Fruit fly (Drosophila melanogaster) whole organism, embryonic: ENCODE results near the gene Orct2.
A peak's percentile ranks its signal among the peaks of the same experiment; 100 is the strongest.

Experiments
- ATbp ChIP-seq: fragments of 200-800 bp; sonication (Bioruptor generic); optimal IDR thresholded peaks from 2 replicates; lab custom pipeline; 2017; ENCODE audit warnings: missing biosample characterization, mild to moderate bottlenecking, missing genetic modification characterization, missing genetic modification reagents
- BEAF-32 ChIP-seq: fragments of 200-800 bp; sonication (Bioruptor generic); optimal IDR thresholded peaks from 3 replicates; lab custom pipeline; 2017; ENCODE audit warnings: missing biosample characterization, missing genetic modification characterization, mild to moderate bottlenecking, moderate library complexity, missing genetic modification reagents
- Bteb2 ChIP-seq: fragments of 200-800 bp; sonication (Bioruptor generic); optimal IDR thresholded peaks from 2 replicates; lab custom pipeline; 2016; ENCODE audit warnings: missing biosample characterization, missing genetic modification characterization
- CG1024 ChIP-seq: fragments of 200-800 bp; sonication (Bioruptor generic); IDR thresholded peaks from 2 replicates; pipeline ENCODE4 v1.3.6; 2022; ENCODE audit warnings: missing biosample characterization, missing genetic modification characterization
- CG10979 ChIP-seq: fragments of 200-800 bp; sonication (Bioruptor generic); optimal IDR thresholded peaks from 2 replicates; lab custom pipeline; 2018; ENCODE audit warnings: missing biosample characterization, mild to moderate bottlenecking, missing genetic modification characterization, moderate library complexity
- CG12942 ChIP-seq: fragments of 200-800 bp; sonication (Bioruptor generic); optimal IDR thresholded peaks from 3 replicates; lab custom pipeline; 2016; ENCODE audit warnings: missing biosample characterization, missing genetic modification characterization
- CG14050 ChIP-seq: fragments of 200-800 bp; sonication (Bioruptor generic); IDR thresholded peaks from 3 replicates; pipeline ENCODE4 v1.3.6; 2022; ENCODE audit warnings: missing biosample characterization, missing genetic modification characterization
- CG15011 ChIP-seq: fragments of 200-800 bp; sonication (Bioruptor generic); optimal IDR thresholded peaks from 3 replicates; lab custom pipeline; 2018; ENCODE audit warnings: missing biosample characterization, mild to moderate bottlenecking, missing genetic modification characterization
- CG16815 ChIP-seq: fragments of 200-800 bp; sonication (Bioruptor generic); optimal IDR thresholded peaks from 3 replicates; lab custom pipeline; 2017; ENCODE audit warnings: missing biosample characterization, mild to moderate bottlenecking, missing genetic modification characterization
- CG17612 ChIP-seq: fragments of 200-800 bp; sonication (Bioruptor generic); IDR thresholded peaks from 2 replicates; pipeline ENCODE4 v1.3.6; 2022; ENCODE audit warnings: missing biosample characterization, missing genetic modification characterization
- CG18619 ChIP-seq: fragments of 200-800 bp; sonication (Bioruptor generic); optimal IDR thresholded peaks from 3 replicates; lab custom pipeline; 2017; ENCODE audit warnings: missing biosample characterization, mild to moderate bottlenecking, missing genetic modification characterization
- CG2678 ChIP-seq: fragments of 200-800 bp; sonication (Bioruptor generic); optimal IDR thresholded peaks from 3 replicates; lab custom pipeline; 2019; ENCODE audit warnings: missing biosample characterization, mild to moderate bottlenecking, missing genetic modification characterization, moderate library complexity
- CG4617 ChIP-seq: fragments of 200-800 bp; sonication (Bioruptor generic); optimal IDR thresholded peaks from 3 replicates; lab custom pipeline; 2016; ENCODE audit warnings: missing biosample characterization, missing genetic modification characterization, borderline replicate concordance
- CG4820 ChIP-seq: fragments of 200-800 bp; sonication (Bioruptor generic); optimal IDR thresholded peaks from 3 replicates; lab custom pipeline; 2016; ENCODE audit warnings: missing biosample characterization, missing genetic modification characterization
- CG5245 ChIP-seq: fragments of 200-800 bp; sonication (Bioruptor generic); optimal IDR thresholded peaks from 3 replicates; lab custom pipeline; 2016; ENCODE audit warnings: missing biosample characterization, missing genetic modification characterization
- CG6683 ChIP-seq: fragments of 200-800 bp; sonication (Bioruptor generic); optimal IDR thresholded peaks from 2 replicates; lab custom pipeline; 2017; ENCODE audit warnings: missing biosample characterization, mild to moderate bottlenecking, missing genetic modification characterization, missing genetic modification reagents
- CG6813 ChIP-seq: fragments of 200-800 bp; sonication (Bioruptor generic); optimal IDR thresholded peaks from 2 replicates; lab custom pipeline; 2017; ENCODE audit warnings: missing biosample characterization, missing genetic modification characterization, mild to moderate bottlenecking, moderate library complexity, missing genetic modification reagents
- CG8478 ChIP-seq: fragments of >200 bp; optimal IDR thresholded peaks from 2 replicates; lab custom pipeline; 2018
- CG9727 ChIP-seq: fragments of 200-800 bp; sonication (Bioruptor generic); optimal IDR thresholded peaks from 3 replicates; lab custom pipeline; 2017; ENCODE audit warnings: missing biosample characterization, mild to moderate bottlenecking, missing genetic modification characterization
- Camta ChIP-seq: fragments of 200-800 bp; sonication (Bioruptor generic); optimal IDR thresholded peaks from 2 replicates; lab custom pipeline; 2016; ENCODE audit warnings: missing biosample characterization, missing genetic modification characterization
- Doc2 ChIP-seq: fragments of 200-800 bp; sonication (Bioruptor generic); IDR thresholded peaks from 2 replicates; pipeline ENCODE4 v1.3.6; 2022; ENCODE audit warnings: missing biosample characterization, missing genetic modification characterization
- HmgZ ChIP-seq: fragments of 200-800 bp; sonication (Bioruptor generic); optimal IDR thresholded peaks from 2 replicates; lab custom pipeline; 2018; ENCODE audit warnings: missing biosample characterization, mild to moderate bottlenecking, missing genetic modification characterization
- Hr3 ChIP-seq: fragments of 200-800 bp; sonication (Bioruptor generic); optimal IDR thresholded peaks from 3 replicates; lab custom pipeline; 2016; ENCODE audit warnings: missing biosample characterization, missing genetic modification characterization
- Hr39 ChIP-seq: fragments of >200 bp; optimal IDR thresholded peaks from 2 replicates; lab custom pipeline; 2017
- Jarid2 ChIP-seq: fragments of 200-800 bp; sonication (Bioruptor generic); optimal IDR thresholded peaks from 3 replicates; lab custom pipeline; 2017; ENCODE audit warnings: mild to moderate bottlenecking, missing biosample characterization, missing genetic modification reagents, missing genetic modification characterization
- NC2α ChIP-seq: fragments of 200-800 bp; sonication (Bioruptor generic); optimal IDR thresholded peaks from 2 replicates; lab custom pipeline; 2016; ENCODE audit warnings: missing biosample characterization, missing genetic modification characterization
- Oli ChIP-seq: fragments of 200-800 bp; sonication (Bioruptor generic); optimal IDR thresholded peaks from 2 replicates; lab custom pipeline; 2018; ENCODE audit warnings: missing biosample characterization, mild to moderate bottlenecking, missing genetic modification characterization, moderate library complexity
- PHDP ChIP-seq: fragments of 200-800 bp; sonication (Bioruptor generic); optimal IDR thresholded peaks from 3 replicates; lab custom pipeline; 2018; ENCODE audit warnings: missing biosample characterization, mild to moderate bottlenecking, missing genetic modification characterization, moderate library complexity
- Pdp1 ChIP-seq, 2 experiments: fragments of 200-800 bp; sonication (Bioruptor generic); optimal IDR thresholded peaks; 3 replicates each; lab custom pipeline; 2016; ENCODE audit warnings: missing biosample characterization in 2 of 2, missing genetic modification characterization in 2 of 2, mild to moderate bottlenecking in 1 of 2, moderate library complexity in 1 of 2
- TFAM ChIP-seq: fragments of 200-800 bp; sonication (Bioruptor generic); optimal IDR thresholded peaks from 2 replicates; lab custom pipeline; 2017; ENCODE audit warnings: missing biosample characterization, missing genetic modification characterization, inconsistent platforms
- Usf ChIP-seq: fragments of 200-800 bp; sonication (Bioruptor generic); optimal IDR thresholded peaks from 2 replicates; lab custom pipeline; 2017; ENCODE audit warnings: missing genotype, missing biosample characterization, missing genetic modification characterization
- ab ChIP-seq: fragments of 200-800 bp; sonication (Bioruptor generic); optimal IDR thresholded peaks from 2 replicates; lab custom pipeline; 2016; ENCODE audit warnings: missing biosample characterization, missing genetic modification characterization
- amos ChIP-seq: fragments of 200-800 bp; sonication (Bioruptor generic); IDR thresholded peaks from 2 replicates; pipeline ENCODE4 v1.3.6; 2022; ENCODE audit warnings: missing biosample characterization, missing genetic modification characterization; ENCODE audit not compliant: partially characterized antibody
- ato ChIP-seq: fragments of 200-800 bp; sonication (Bioruptor generic); IDR thresholded peaks from 2 replicates; pipeline ENCODE4 v1.3.6; 2022; ENCODE audit warnings: missing biosample characterization, missing genetic modification characterization; ENCODE audit not compliant: partially characterized antibody
- dati ChIP-seq: fragments of 200-800 bp; sonication (Bioruptor generic); IDR thresholded peaks from 2 replicates; pipeline ENCODE4 v1.3.6; 2022; ENCODE audit warnings: missing biosample characterization, missing genetic modification characterization
- ems ChIP-seq: fragments of 200-800 bp; sonication (Bioruptor generic); optimal IDR thresholded peaks from 3 replicates; lab custom pipeline; 2016; ENCODE audit warnings: missing biosample characterization, missing genetic modification characterization
- exex ChIP-seq: fragments of 200-800 bp; sonication (Bioruptor generic); optimal IDR thresholded peaks from 4 replicates; lab custom pipeline; 2018; ENCODE audit warnings: missing biosample characterization, mild to moderate bottlenecking, missing genetic modification characterization, moderate library complexity
- eyg ChIP-seq: fragments of 200-800 bp; sonication (Bioruptor generic); optimal IDR thresholded peaks from 3 replicates; lab custom pipeline; 2016; ENCODE audit warnings: missing biosample characterization, missing genetic modification characterization
- hkb ChIP-seq, 2 experiments: fragments of 200-800 bp in 1 of 2; fragments of >200 bp in 1 of 2; sonication (Bioruptor generic) in 1 of 2; IDR thresholded peaks in 1 of 2; optimal IDR thresholded peaks in 1 of 2; 2 replicates each; pipeline versions ENCODE4 v1.3.6 to Lab custom; 2017 to 2022; ENCODE audit warnings: missing biosample characterization in 1 of 2, missing genetic modification characterization in 1 of 2
- lab ChIP-seq: fragments of 200-800 bp; sonication (Bioruptor generic); optimal IDR thresholded peaks from 3 replicates; lab custom pipeline; 2017; ENCODE audit warnings: missing biosample characterization, missing genetic modification characterization, mild to moderate bottlenecking, moderate library complexity, missing genetic modification reagents
- lmd ChIP-seq: fragments of 200-800 bp; sonication (Bioruptor generic); IDR thresholded peaks from 2 replicates; pipeline ENCODE4 v1.3.6; 2022; ENCODE audit warnings: missing biosample characterization, missing genetic modification characterization
- maf-S ChIP-seq: fragments of 200-800 bp; sonication (Bioruptor generic); optimal IDR thresholded peaks from 2 replicates; lab custom pipeline; 2016; ENCODE audit warnings: missing biosample characterization, missing genetic modification characterization
- mirr ChIP-seq: fragments of 200-800 bp; sonication (Bioruptor generic); optimal IDR thresholded peaks from 3 replicates; lab custom pipeline; 2018; ENCODE audit warnings: missing biosample characterization, mild to moderate bottlenecking, missing genetic modification characterization
- row ChIP-seq: fragments of 200-800 bp; sonication (Bioruptor generic); IDR thresholded peaks from 3 replicates; pipeline ENCODE4 v1.3.6; 2022; ENCODE audit warnings: missing biosample characterization, missing genetic modification characterization
- salm ChIP-seq: fragments of 200-800 bp; sonication (Bioruptor generic); optimal IDR thresholded peaks from 2 replicates; lab custom pipeline; 2018; ENCODE audit warnings: missing biosample characterization, mild to moderate bottlenecking, missing genetic modification characterization
- sd ChIP-seq: fragments of 200-800 bp; sonication (Bioruptor generic); optimal IDR thresholded peaks from 3 replicates; lab custom pipeline; 2018; ENCODE audit warnings: missing biosample characterization, mild to moderate bottlenecking, missing genetic modification characterization, moderate library complexity
- sqz ChIP-seq: fragments of 200-800 bp; sonication (Bioruptor generic); optimal IDR thresholded peaks from 3 replicates; lab custom pipeline; 2018; ENCODE audit warnings: missing biosample characterization, mild to moderate bottlenecking, missing genetic modification characterization
- tap ChIP-seq: fragments of 200-800 bp; optimal IDR thresholded peaks from 3 replicates; lab custom pipeline; 2019; ENCODE audit warnings: missing biosample characterization, mild to moderate bottlenecking, missing genetic modification characterization, moderate library complexity
- tna ChIP-seq: fragments of 200-800 bp; sonication (Bioruptor generic); IDR thresholded peaks from 2 replicates; pipeline ENCODE4 v1.3.6; 2022; ENCODE audit warnings: missing biosample characterization, missing genetic modification characterization; ENCODE audit not compliant: partially characterized antibody
- tup ChIP-seq: fragments of 200-800 bp; sonication (Bioruptor generic); optimal IDR thresholded peaks from 2 replicates; lab custom pipeline; 2016; ENCODE audit warnings: missing biosample characterization, mild to moderate bottlenecking, missing genetic modification characterization, moderate library complexity

The Orct2 gene

dm6 chr3R:24252494-24252893 lies 20.3 kb upstream of the Orct2 start, which contains the start of gene beta-PheRS (continued):
- TF ChIP-seq Usf (GFP tag; lab: Kevin White, UChicago), result peak; percentile 17
- no peak for TF ChIP-seq ATbp
- TF ChIP-seq sd, result no peak
- no peak for TF ChIP-seq NC2α (GFP tag; lab: Kevin White, UChicago)
- no peak for TF ChIP-seq salm (tag; lab: Kevin White, UChicago)
- TF ChIP-seq CG18619 (GFP tag; lab: Kevin White, UChicago), result no peak
- peak; percentile 70 for TF ChIP-seq Bteb2
- TF ChIP-seq CG9727, result no peak
- no peak for TF ChIP-seq ab (GFP tag; lab: Kevin White, UChicago)
- TF ChIP-seq CG6813 (GFP tag; lab: Kevin White, UChicago), result no peak
- no peak for TF ChIP-seq tap (tag; lab: Kevin White, UChicago)
- TF ChIP-seq ato (GFP tag; lab: Robert Waterston, UW), result peak; percentile 90
- no peak for TF ChIP-seq exex
- no peak for TF ChIP-seq CG5245 (GFP tag; lab: Kevin White, UChicago)
- no peak for TF ChIP-seq mirr (GFP tag; lab: Kevin White, UChicago)
- TF ChIP-seq CG10979 (tag; lab: Kevin White, UChicago), result peak; percentile 42
- no peak for TF ChIP-seq lab (GFP tag; lab: Kevin White, UChicago)
- peak; percentile 30; the same call in 1 of the 2 replicates for TF ChIP-seq lmd
- TF ChIP-seq CG16815 (GFP tag; lab: Kevin White, UChicago), result peak; percentile 3
- peak; percentile 94 for TF ChIP-seq Hr3
- no peak for TF ChIP-seq CG17612 (GFP tag; lab: Robert Waterston, UW)
- TF ChIP-seq CG4820 (GFP tag; lab: Kevin White, UChicago), result peak; percentile 31
- TF ChIP-seq sqz (GFP tag; lab: Kevin White, UChicago), result no peak
- peak; percentile 80 for TF ChIP-seq tna (GFP tag; lab: Robert Waterston, UW)
- TF ChIP-seq CG12942 (GFP tag; lab: Kevin White, UChicago), result peak; percentile 35
- TF ChIP-seq CG15011 (GFP tag; lab: Kevin White, UChicago), result no peak
- TF ChIP-seq eyg (GFP tag; lab: Kevin White, UChicago), result no peak
- no peak for TF ChIP-seq hkb (optimal IDR thresholded peaks at IDR 0.05; lab: Kevin White, UChicago)
- peak; percentile 23; the same call in 1 of the 2 replicates for TF ChIP-seq hkb (GFP tag; IDR thresholded peaks at IDR 0.05; lab: Robert Waterston, UW)
- no peak for TF ChIP-seq Hr39
- TF ChIP-seq TFAM (GFP tag; lab: Kevin White, UChicago), result no peak
- TF ChIP-seq maf-S (GFP tag; lab: Kevin White, UChicago), result peak; percentile 47
- TF ChIP-seq amos (GFP tag; lab: Robert Waterston, UW), result peak; percentile 97
- peak; percentile 49 for TF ChIP-seq ems (GFP tag; lab: Kevin White, UChicago)
- peak; percentile 95 for TF ChIP-seq BEAF-32 (GFP tag; lab: Kevin White, UChicago)
- peak in 1 of 2 experiments; percentile 23 for TF ChIP-seq Pdp1 (GFP tag; optimal IDR thresholded peaks at IDR 0.05; lab: Kevin White, UChicago)
- no peak for TF ChIP-seq Oli (tag; lab: Kevin White, UChicago)
- TF ChIP-seq CG8478 (lab: Kevin White, UChicago), result no peak
- TF ChIP-seq CG2678 (tag; lab: Kevin White, UChicago), result no peak
- no peak for TF ChIP-seq dati (GFP tag; lab: Robert Waterston, UW)
- peak; percentile 35 for TF ChIP-seq Camta
- no peak for TF ChIP-seq Doc2 (GFP tag; lab: Robert Waterston, UW)
- no peak for TF ChIP-seq Jarid2 (GFP tag; lab: Kevin White, UChicago)
- TF ChIP-seq tup (GFP tag; lab: Kevin White, UChicago), result no peak
- TF ChIP-seq HmgZ (tag; lab: Kevin White, UChicago), result peak; percentile 88
- TF ChIP-seq CG4617, result peak; percentile 90
- peak; percentile 16; the same call in 1 of the 3 replicates for TF ChIP-seq CG14050 (GFP tag; lab: Robert Waterston, UW)
- TF ChIP-seq CG1024 (GFP tag; lab: Robert Waterston, UW), result peak; percentile 70
- TF ChIP-seq row, result peak; percentile 91
- peak; percentile 2 for TF ChIP-seq CG6683 (GFP tag; lab: Kevin White, UChicago)
- no peak for TF ChIP-seq PHDP (tag; lab: Kevin White, UChicago)
